Fruit fly (Drosophila melanogaster) whole organism, embryonic: ENCODE data around the gene CG45218.
A peak's percentile ranks its signal among the peaks of the same experiment; 100 is the strongest.

Source experiments
- Abd-B ChIP-seq: fragments of 200-800 bp; sonication (Bioruptor generic); optimal IDR thresholded peaks from 2 replicates; lab custom pipeline; 2018; ENCODE audit warnings: missing biosample characterization, mild to moderate bottlenecking, missing genetic modification characterization, moderate library complexity
- BEAF-32 ChIP-seq: fragments of 200-800 bp; sonication (Bioruptor generic); optimal IDR thresholded peaks from 3 replicates; lab custom pipeline; 2017; ENCODE audit warnings: missing biosample characterization, missing genetic modification characterization, mild to moderate bottlenecking, moderate library complexity, missing genetic modification reagents
- CG10654 ChIP-seq: fragments of 200-800 bp; sonication (Bioruptor generic); optimal IDR thresholded peaks from 2 replicates; lab custom pipeline; 2016; ENCODE audit warnings: missing biosample characterization, missing genetic modification characterization
- CG11504 ChIP-seq: fragments of 200-800 bp; sonication (Bioruptor generic); optimal IDR thresholded peaks from 3 replicates; lab custom pipeline; 2019; ENCODE audit warnings: missing biosample characterization, mild to moderate bottlenecking, missing genetic modification characterization, moderate library complexity
- CG14710 ChIP-seq: fragments of 200-800 bp; sonication (Bioruptor generic); optimal IDR thresholded peaks from 3 replicates; lab custom pipeline; 2019; ENCODE audit warnings: missing biosample characterization, mild to moderate bottlenecking, missing genetic modification characterization, moderate library complexity
- CG1529 ChIP-seq: fragments of 200-800 bp; sonication (Bioruptor generic); optimal IDR thresholded peaks from 3 replicates; lab custom pipeline; 2018; ENCODE audit warnings: missing biosample characterization, missing genetic modification characterization
- CG17328 ChIP-seq: fragments of 200-800 bp; sonication (Bioruptor generic); IDR thresholded peaks from 2 replicates; pipeline ENCODE4 v1.3.6; 2022; ENCODE audit warnings: missing biosample characterization, missing genetic modification characterization
- CG17568 ChIP-seq: fragments of 200-800 bp; sonication (Bioruptor generic); optimal IDR thresholded peaks from 2 replicates; lab custom pipeline; 2018; ENCODE audit warnings: missing biosample characterization, mild to moderate bottlenecking, missing genetic modification characterization, moderate library complexity
- CG17829 ChIP-seq: fragments of 200-800 bp; optimal IDR thresholded peaks from 2 replicates; lab custom pipeline; 2019; ENCODE audit warnings: missing biosample characterization, mild to moderate bottlenecking, missing genetic modification characterization, moderate library complexity
- CG17912 ChIP-seq: fragments of 200-800 bp; sonication (Bioruptor generic); optimal IDR thresholded peaks from 2 replicates; lab custom pipeline; 2018; ENCODE audit warnings: missing biosample characterization, mild to moderate bottlenecking, missing genetic modification characterization
- CG18476 ChIP-seq: fragments of 200-800 bp; sonication (Bioruptor generic); optimal IDR thresholded peaks from 2 replicates; lab custom pipeline; 2016; ENCODE audit warnings: missing biosample characterization, mild to moderate bottlenecking, missing genetic modification characterization
- CG18764 ChIP-seq: fragments of 200-800 bp; sonication (Bioruptor generic); optimal IDR thresholded peaks from 3 replicates; lab custom pipeline; 2016; ENCODE audit warnings: missing biosample characterization, missing genetic modification characterization
- CG30020 ChIP-seq: fragments of 200-800 bp; optimal IDR thresholded peaks from 2 replicates; lab custom pipeline; 2019; ENCODE audit warnings: missing biosample characterization, mild to moderate bottlenecking, missing genetic modification characterization, moderate library complexity
- CG7357 ChIP-seq: fragments of 200-800 bp; sonication (Bioruptor generic); IDR thresholded peaks from 3 replicates; pipeline ENCODE4 v1.3.6; 2022; ENCODE audit warnings: missing biosample characterization, missing genetic modification characterization
- CG9437 ChIP-seq: fragments of 200-800 bp; sonication (Bioruptor generic); optimal IDR thresholded peaks from 2 replicates; lab custom pipeline; 2018; ENCODE audit warnings: missing biosample characterization, mild to moderate bottlenecking, missing genetic modification characterization
- CG9797 ChIP-seq: fragments of 200-800 bp; sonication (Bioruptor generic); optimal IDR thresholded peaks from 3 replicates; lab custom pipeline; 2018; ENCODE audit warnings: missing biosample characterization, mild to moderate bottlenecking, missing genetic modification characterization
- CTCF ChIP-seq: fragments of 200-800 bp; sonication (Bioruptor generic); optimal IDR thresholded peaks from 2 replicates; lab custom pipeline; 2017; ENCODE audit warnings: missing biosample characterization, mild to moderate bottlenecking, missing genetic modification characterization, moderate library complexity
- Camta ChIP-seq: fragments of 200-800 bp; sonication (Bioruptor generic); optimal IDR thresholded peaks from 2 replicates; lab custom pipeline; 2016; ENCODE audit warnings: missing biosample characterization, missing genetic modification characterization
- HmgD ChIP-seq: fragments of 200-800 bp; sonication (Bioruptor generic); optimal IDR thresholded peaks from 3 replicates; lab custom pipeline; 2016; ENCODE audit warnings: missing biosample characterization, missing genetic modification characterization
- MBD-R2 ChIP-seq: fragments of 200-800 bp; sonication (Bioruptor generic); IDR thresholded peaks from 2 replicates; pipeline ENCODE4 v1.3.6; 2022; ENCODE audit warnings: missing biosample characterization, missing genetic modification characterization
- Meics ChIP-seq: fragments of 200-800 bp; sonication (Bioruptor generic); optimal IDR thresholded peaks from 2 replicates; lab custom pipeline; 2017; ENCODE audit warnings: missing biosample characterization, mild to moderate bottlenecking, missing genetic modification characterization
- Myb ChIP-seq: fragments of 200-800 bp; sonication (Bioruptor generic); optimal IDR thresholded peaks from 2 replicates; lab custom pipeline; 2016; ENCODE audit warnings: missing biosample characterization, missing genetic modification characterization
- Trl ChIP-seq, 3 experiments: fragments of >200 bp in 2 of 3; fragments of 200-800 bp in 1 of 3; sonication (Bioruptor generic) in 1 of 3; optimal IDR thresholded peaks; 2 replicates in 1 of 3; 3 replicates in 2 of 3; lab custom pipeline; 2016 to 2017; ENCODE audit warnings: missing biosample characterization in 1 of 3, missing genetic modification characterization in 1 of 3
- Xrp1 ChIP-seq: fragments of 200-800 bp; sonication (Bioruptor generic); IDR thresholded peaks from 2 replicates; pipeline ENCODE4 v1.3.6; 2022; ENCODE audit warnings: missing biosample characterization, missing genetic modification characterization
- ab ChIP-seq: fragments of 200-800 bp; sonication (Bioruptor generic); optimal IDR thresholded peaks from 2 replicates; lab custom pipeline; 2016; ENCODE audit warnings: missing biosample characterization, missing genetic modification characterization
- bab2 ChIP-seq: fragments of 200-800 bp; sonication (Bioruptor generic); optimal IDR thresholded peaks from 2 replicates; lab custom pipeline; 2016; ENCODE audit warnings: missing biosample characterization, missing genetic modification characterization
- bbx ChIP-seq: fragments of 200-800 bp; sonication (Bioruptor generic); IDR thresholded peaks from 2 replicates; pipeline ENCODE4 v1.3.6; 2022; ENCODE audit warnings: missing biosample characterization, missing genetic modification characterization; ENCODE audit not compliant: partially characterized antibody
- chif ChIP-seq, 2 experiments: fragments of 200-800 bp; sonication (Bioruptor generic); optimal IDR thresholded peaks; 3 replicates each; lab custom pipeline; 2016; ENCODE audit warnings: missing biosample characterization in 2 of 2, missing genetic modification characterization in 2 of 2
- croc ChIP-seq: fragments of 200-800 bp; sonication (Bioruptor generic); conservative IDR thresholded peaks from 3 replicates; pipeline ENCODE4 v1.3.6; 2022; ENCODE audit warnings: missing biosample characterization, missing genetic modification characterization
- crp ChIP-seq, 2 experiments: fragments of 200-800 bp; sonication (Bioruptor generic); optimal IDR thresholded peaks; 2 replicates in 1 of 2; 3 replicates in 1 of 2; lab custom pipeline; 2017; ENCODE audit warnings: missing biosample characterization in 2 of 2, missing genetic modification characterization in 2 of 2, mild to moderate bottlenecking in 1 of 2, moderate library complexity in 1 of 2
- danr ChIP-seq: fragments of 200-800 bp; sonication (Bioruptor generic); IDR thresholded peaks from 2 replicates; pipeline ENCODE4 v1.3.6; 2022; ENCODE audit warnings: missing biosample characterization, missing genetic modification characterization
- dpn ChIP-seq, 2 experiments: fragments of 200-800 bp; sonication (Bioruptor generic); optimal IDR thresholded peaks; 3 replicates each; lab custom pipeline; 2016; ENCODE audit warnings: missing biosample characterization in 2 of 2, missing genetic modification characterization in 2 of 2
- ftz-f1 ChIP-seq: fragments of 200-800 bp; sonication (Bioruptor generic); optimal IDR thresholded peaks from 2 replicates; lab custom pipeline; 2016; ENCODE audit warnings: missing biosample characterization, missing genetic modification characterization
- grn ChIP-seq: fragments of 200-800 bp; sonication (Bioruptor generic); optimal IDR thresholded peaks from 3 replicates; lab custom pipeline; 2017; ENCODE audit warnings: missing biosample characterization, missing genetic modification characterization
- gro ChIP-seq: fragments of 200-800 bp; sonication (Bioruptor generic); optimal IDR thresholded peaks from 2 replicates; lab custom pipeline; 2016; ENCODE audit warnings: missing biosample characterization, missing genetic modification characterization
- gt ChIP-seq: fragments of 200-800 bp; sonication (Bioruptor generic); IDR thresholded peaks from 2 replicates; pipeline ENCODE4 v1.3.6; 2022; ENCODE audit warnings: missing biosample characterization, missing genetic modification characterization
- kay ChIP-seq: fragments of 200-800 bp; sonication (Bioruptor generic); optimal IDR thresholded peaks from 2 replicates; lab custom pipeline; 2016; ENCODE audit warnings: missing biosample characterization, missing genetic modification characterization
- lab ChIP-seq: fragments of 200-800 bp; sonication (Bioruptor generic); optimal IDR thresholded peaks from 3 replicates; lab custom pipeline; 2017; ENCODE audit warnings: missing biosample characterization, missing genetic modification characterization, mild to moderate bottlenecking, moderate library complexity, missing genetic modification reagents
- onecut ChIP-seq: fragments of 200-800 bp; sonication (Bioruptor generic); IDR thresholded peaks from 2 replicates; pipeline ENCODE4 v1.3.6; 2022; ENCODE audit warnings: missing biosample characterization, missing genetic modification characterization
- sd ChIP-seq: fragments of 200-800 bp; sonication (Bioruptor generic); optimal IDR thresholded peaks from 3 replicates; lab custom pipeline; 2018; ENCODE audit warnings: missing biosample characterization, mild to moderate bottlenecking, missing genetic modification characterization, moderate library complexity
- sqz ChIP-seq: fragments of 200-800 bp; sonication (Bioruptor generic); optimal IDR thresholded peaks from 3 replicates; lab custom pipeline; 2018; ENCODE audit warnings: missing biosample characterization, mild to moderate bottlenecking, missing genetic modification characterization
- trem ChIP-seq: fragments of 200-800 bp; optimal IDR thresholded peaks from 3 replicates; lab custom pipeline; 2019; ENCODE audit warnings: missing biosample characterization, mild to moderate bottlenecking, missing genetic modification characterization, moderate library complexity
- trh ChIP-seq: fragments of 200-800 bp; sonication (Bioruptor generic); optimal IDR thresholded peaks from 2 replicates; lab custom pipeline; 2016; ENCODE audit warnings: missing biosample characterization, missing genetic modification characterization
- vfl ChIP-seq: fragments of 200-800 bp; sonication (Bioruptor generic); optimal IDR thresholded peaks from 2 replicates; lab custom pipeline; 2016; ENCODE audit warnings: missing biosample characterization, missing genetic modification characterization
- wek ChIP-seq: fragments of 200-800 bp; sonication (Bioruptor generic); optimal IDR thresholded peaks from 3 replicates; lab custom pipeline; 2018; ENCODE audit warnings: missing biosample characterization, mild to moderate bottlenecking, missing genetic modification characterization, moderate library complexity
- yki ChIP-seq: fragments of >200 bp; optimal IDR thresholded peaks from 3 replicates; lab custom pipeline; 2018
- zen ChIP-seq: fragments of 200-800 bp; sonication (Bioruptor generic); optimal IDR thresholded peaks from 3 replicates; lab custom pipeline; 2018; ENCODE audit warnings: missing biosample characterization, mild to moderate bottlenecking, missing genetic modification characterization, moderate library complexity
- zen2 ChIP-seq: fragments of 200-800 bp; sonication (Bioruptor generic); IDR thresholded peaks from 3 replicates; pipeline ENCODE4 v1.3.6; 2022; ENCODE audit warnings: missing biosample characterization, missing genetic modification characterization; ENCODE audit not compliant: partially characterized antibody
- zfh1 ChIP-seq: fragments of 200-800 bp; sonication (Bioruptor generic); IDR thresholded peaks from 3 replicates; pipeline ENCODE4 v1.3.6; 2022; ENCODE audit warnings: missing biosample characterization, missing genetic modification characterization

Gene CG45218

DNA sequence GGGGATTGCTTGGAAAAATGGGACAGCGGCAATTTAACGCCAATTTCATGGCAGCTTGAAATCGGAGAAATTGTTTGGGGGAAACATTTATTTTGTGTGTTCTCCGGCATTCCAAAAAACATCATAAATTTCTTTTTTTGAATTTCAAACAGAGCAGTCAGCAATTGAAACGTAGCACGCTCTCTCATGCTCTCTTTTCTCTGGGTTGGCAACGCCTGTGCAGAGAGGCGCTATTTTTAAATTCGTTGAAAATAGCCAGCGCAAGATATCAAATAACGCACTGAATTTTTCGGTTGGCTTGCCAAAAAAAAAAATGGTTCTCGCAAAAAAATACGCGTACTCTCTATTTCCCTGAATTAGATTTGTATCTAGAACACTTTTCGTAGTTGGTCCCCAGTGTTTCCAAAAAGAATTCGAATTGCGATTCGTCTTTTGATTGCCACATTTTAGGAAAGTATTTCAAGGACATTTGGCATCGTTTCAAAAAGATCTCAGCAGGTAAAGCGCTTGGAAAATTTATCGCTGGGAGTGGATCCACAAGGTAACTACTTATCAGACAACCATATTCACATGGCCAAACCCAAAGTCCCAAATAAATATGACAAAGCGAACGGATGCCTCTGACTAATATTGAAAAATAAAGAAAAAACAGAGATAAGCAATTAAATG is 4.4 kb downstream of the CG45218 start (continued):
- no peak for TF ChIP-seq CG7357 (GFP tag; lab: Robert Waterston, UW)
- no peak for TF ChIP-seq onecut (GFP tag; lab: Robert Waterston, UW)
- TF ChIP-seq ftz-f1 (GFP tag; lab: Kevin White, UChicago): peak; percentile 74
- no peak for TF ChIP-seq CG1529 (GFP tag; lab: Kevin White, UChicago)
- TF ChIP-seq CG17568: no peak
- TF ChIP-seq CG9797 (GFP tag; lab: Kevin White, UChicago): peak; percentile 7
- no peak for TF ChIP-seq CG18476 (GFP tag; lab: Kevin White, UChicago)
- no peak for TF ChIP-seq CG10654 (GFP tag; lab: Kevin White, UChicago)
- TF ChIP-seq danr: no peak
- no peak for TF ChIP-seq gt (GFP tag; lab: Robert Waterston, UW)
- TF ChIP-seq bab2 (GFP tag; lab: Kevin White, UChicago): no peak
- peak; percentile 26 for TF ChIP-seq lab (GFP tag; lab: Kevin White, UChicago)
- TF ChIP-seq yki: peak; percentile 1
- TF ChIP-seq CG17912 (GFP tag; lab: Kevin White, UChicago): peak; percentile 35
- TF ChIP-seq ab: no peak
- TF ChIP-seq BEAF-32 (GFP tag; lab: Kevin White, UChicago): peak; percentile 10
- TF ChIP-seq trh: no peak
- peak; percentile 71 for TF ChIP-seq Myb (GFP tag; lab: Kevin White, UChicago)
- TF ChIP-seq CG9437: no peak
- TF ChIP-seq kay (GFP tag; lab: Kevin White, UChicago): peak; percentile 32
- no peak for TF ChIP-seq Meics (GFP tag; lab: Kevin White, UChicago)
- TF ChIP-seq CG18764: no peak
- TF ChIP-seq CG17328 (GFP tag; lab: Robert Waterston, UW): no peak
- TF ChIP-seq chif (GFP tag; optimal IDR thresholded peaks at IDR 0.05; lab: Kevin White, UChicago): no peak
- TF ChIP-seq Camta: no peak
- TF ChIP-seq Abd-B (GFP tag; lab: Kevin White, UChicago): peak; percentile 38
- no peak for TF ChIP-seq zfh1
- no peak for TF ChIP-seq sqz (GFP tag; lab: Kevin White, UChicago)
- TF ChIP-seq Trl (optimal IDR thresholded peaks at IDR 0.05; lab: Kevin White, UChicago): peak; percentile 44 to 81
- TF ChIP-seq Trl (GFP tag; optimal IDR thresholded peaks at IDR 0.05; lab: Kevin White, UChicago): peak; percentile 58
- TF ChIP-seq bbx (GFP tag; lab: Robert Waterston, UW): no peak
- peak in 1 of 2 experiments; percentile 25 for TF ChIP-seq crp (GFP tag; optimal IDR thresholded peaks at IDR 0.05; lab: Kevin White, UChicago)
- TF ChIP-seq grn: peak; percentile 60
- no peak for TF ChIP-seq zen2 (GFP tag; lab: Robert Waterston, UW)
- no peak for TF ChIP-seq gro (GFP tag; lab: Kevin White, UChicago)
- no peak for TF ChIP-seq wek (GFP tag; lab: Kevin White, UChicago)
- TF ChIP-seq HmgD (GFP tag; lab: Kevin White, UChicago): peak; percentile 29
- no peak for TF ChIP-seq MBD-R2 (GFP tag; lab: Robert Waterston, UW)
- TF ChIP-seq CG11504: peak; percentile 21
- TF ChIP-seq zen (tag; lab: Kevin White, UChicago): peak; percentile 16
- TF ChIP-seq dpn (GFP tag; optimal IDR thresholded peaks at IDR 0.05; lab: Kevin White, UChicago): peak in 1 of 2 experiments; percentile 15
- peak; percentile 84 for TF ChIP-seq sd (tag; lab: Kevin White, UChicago)
- TF ChIP-seq CTCF (GFP tag; lab: Kevin White, UChicago): peak; percentile 42
- no peak for TF ChIP-seq vfl
- TF ChIP-seq CG17829: peak; percentile 24
- TF ChIP-seq Xrp1 (GFP tag; lab: Robert Waterston, UW): no peak
- no peak for TF ChIP-seq croc (GFP tag; lab: Robert Waterston, UW)
- peak; percentile 29 for TF ChIP-seq CG30020 (tag; lab: Kevin White, UChicago)
- TF ChIP-seq CG14710 (tag; lab: Kevin White, UChicago): peak; percentile 30
- peak; percentile 37 for TF ChIP-seq trem (tag; lab: Kevin White, UChicago)
